Fruit fly (Drosophila melanogaster) whole organism, prepupa: ENCODE results near the gene CG33253.
A peak's percentile ranks its signal among the peaks of the same experiment; 100 is the strongest.

Experiments used
- Blimp-1 ChIP-seq: fragments of 200-800 bp; sonication (Bioruptor generic); optimal IDR thresholded peaks from 3 replicates; lab custom pipeline; 2017; ENCODE audit warnings: missing biosample characterization, missing genetic modification characterization, mild to moderate bottlenecking, moderate library complexity, missing genetic modification reagents
- CG10669 ChIP-seq: fragments of 200-800 bp; sonication (Bioruptor generic); optimal IDR thresholded peaks from 3 replicates; lab custom pipeline; 2018; ENCODE audit warnings: missing biosample characterization, mild to moderate bottlenecking, missing genetic modification characterization, moderate library complexity
- CG11294 ChIP-seq: fragments of 200-800 bp; sonication (Bioruptor generic); IDR thresholded peaks from 2 replicates; pipeline ENCODE4 v1.3.6; 2022; ENCODE audit warnings: missing biosample characterization, missing genetic modification characterization
- CG11762 ChIP-seq: fragments of 200-800 bp; sonication (Bioruptor generic); optimal IDR thresholded peaks from 3 replicates; lab custom pipeline; 2016; ENCODE audit warnings: missing biosample characterization, missing genetic modification characterization; ENCODE audit not compliant: insufficient read depth
- CG11902 ChIP-seq: fragments of 200-800 bp; sonication (Bioruptor generic); optimal IDR thresholded peaks from 3 replicates; lab custom pipeline; 2016; ENCODE audit warnings: missing biosample characterization, missing genetic modification characterization
- CG15336 ChIP-seq: fragments of 200-800 bp; sonication (Bioruptor generic); IDR thresholded peaks from 2 replicates; pipeline ENCODE4 v1.3.6; 2022; ENCODE audit warnings: missing biosample characterization, missing genetic modification characterization
- CG3032 ChIP-seq: fragments of 200-800 bp; optimal IDR thresholded peaks from 2 replicates; lab custom pipeline; 2019; ENCODE audit warnings: missing biosample characterization, mild to moderate bottlenecking, missing genetic modification characterization, moderate library complexity
- CG31627 ChIP-seq: fragments of 200-800 bp; sonication (Bioruptor generic); optimal IDR thresholded peaks from 3 replicates; lab custom pipeline; 2016; ENCODE audit warnings: missing biosample characterization, missing genetic modification characterization
- CG32006 ChIP-seq: fragments of 200-800 bp; sonication (Bioruptor generic); optimal IDR thresholded peaks from 3 replicates; lab custom pipeline; 2017; ENCODE audit warnings: missing biosample characterization, mild to moderate bottlenecking, missing genetic modification characterization
- CG3919 ChIP-seq: fragments of 200-800 bp; sonication (Bioruptor generic); optimal IDR thresholded peaks from 3 replicates; lab custom pipeline; 2016; ENCODE audit warnings: missing biosample characterization, missing genetic modification characterization
- CG4318 ChIP-seq: fragments of 200-800 bp; sonication (Bioruptor generic); optimal IDR thresholded peaks from 3 replicates; lab custom pipeline; 2017; ENCODE audit warnings: missing biosample characterization, mild to moderate bottlenecking, missing genetic modification characterization
- CG6163 ChIP-seq: fragments of 200-800 bp; sonication (Bioruptor generic); IDR thresholded peaks from 3 replicates; pipeline ENCODE4 v1.3.6; 2022; ENCODE audit warnings: missing biosample characterization, missing genetic modification characterization
- CG6276 ChIP-seq: fragments of 200-800 bp; sonication (Bioruptor generic); optimal IDR thresholded peaks from 2 replicates; lab custom pipeline; 2017; ENCODE audit warnings: missing biosample characterization, mild to moderate bottlenecking, missing genetic modification characterization
- CG6808 ChIP-seq: fragments of 200-800 bp; sonication (Bioruptor generic); optimal IDR thresholded peaks from 3 replicates; lab custom pipeline; 2017; ENCODE audit warnings: missing biosample characterization, missing genetic modification characterization, mild to moderate bottlenecking, moderate library complexity, missing genetic modification reagents
- CG7368 ChIP-seq: fragments of 200-800 bp; sonication (Bioruptor generic); optimal IDR thresholded peaks from 3 replicates; lab custom pipeline; 2016; ENCODE audit warnings: missing biosample characterization, missing genetic modification characterization
- CG8119 ChIP-seq: fragments of 200-800 bp; sonication (Bioruptor generic); IDR thresholded peaks from 3 replicates; pipeline ENCODE4 v1.3.6; 2022; ENCODE audit warnings: missing biosample characterization, missing genetic modification characterization
- CG8632 ChIP-seq: fragments of 200-800 bp; sonication (Bioruptor generic); optimal IDR thresholded peaks from 3 replicates; lab custom pipeline; 2016; ENCODE audit warnings: missing biosample characterization, missing genetic modification characterization
- CG9139 ChIP-seq: fragments of 200-800 bp; sonication (Bioruptor generic); optimal IDR thresholded peaks from 3 replicates; lab custom pipeline; 2017; ENCODE audit warnings: missing biosample characterization, mild to moderate bottlenecking, missing genetic modification characterization
- Eip75B ChIP-seq: fragments of 200-800 bp; sonication (Bioruptor generic); optimal IDR thresholded peaks from 3 replicates; lab custom pipeline; 2016; ENCODE audit warnings: missing biosample characterization, missing genetic modification characterization
- Eip78C ChIP-seq: fragments of 200-800 bp; sonication (Bioruptor generic); peaks from one replicate; lab custom pipeline; 2016; ENCODE audit warnings: missing biosample characterization, missing genetic modification characterization
- Eip93F ChIP-seq: fragments of 200-800 bp; sonication (Bioruptor generic); optimal IDR thresholded peaks from 2 replicates; lab custom pipeline; 2016; ENCODE audit warnings: missing biosample characterization, mild to moderate bottlenecking, missing genetic modification characterization
- Ets96B ChIP-seq: fragments of 200-800 bp; optimal IDR thresholded peaks from 2 replicates; lab custom pipeline; 2019; ENCODE audit warnings: missing biosample characterization, mild to moderate bottlenecking, missing genetic modification characterization, moderate library complexity
- Gug ChIP-seq: fragments of 200-800 bp; sonication (Bioruptor generic); IDR thresholded peaks from 2 replicates; pipeline ENCODE4 v1.3.6; 2022; ENCODE audit warnings: missing biosample characterization, missing genetic modification characterization
- Hr39 ChIP-seq: fragments of 200-800 bp; sonication (Bioruptor generic); optimal IDR thresholded peaks from 2 replicates; lab custom pipeline; 2016; ENCODE audit warnings: missing biosample characterization, missing genetic modification characterization
- Hr4 ChIP-seq: fragments of 200-800 bp; sonication (Bioruptor generic); optimal IDR thresholded peaks from 3 replicates; lab custom pipeline; 2016; ENCODE audit warnings: missing biosample characterization, missing genetic modification characterization
- Lpt ChIP-seq: fragments of 200-800 bp; sonication (Bioruptor generic); optimal IDR thresholded peaks from 3 replicates; lab custom pipeline; 2016; ENCODE audit warnings: missing biosample characterization, missing genetic modification characterization
- Met ChIP-seq: fragments of 200-800 bp; sonication (Bioruptor generic); optimal IDR thresholded peaks from 3 replicates; lab custom pipeline; 2016; ENCODE audit warnings: missing biosample characterization, missing genetic modification characterization
- OdsH ChIP-seq: fragments of 200-800 bp; sonication (Bioruptor generic); optimal IDR thresholded peaks from 3 replicates; lab custom pipeline; 2016; ENCODE audit warnings: missing biosample characterization, missing genetic modification characterization
- Sox102F ChIP-seq: fragments of 200-800 bp; sonication (Bioruptor generic); optimal IDR thresholded peaks from 2 replicates; lab custom pipeline; 2016; ENCODE audit warnings: missing biosample characterization, mild to moderate bottlenecking, missing genetic modification characterization
- Sox14 ChIP-seq: fragments of 200-800 bp; sonication (Bioruptor generic); optimal IDR thresholded peaks from 3 replicates; lab custom pipeline; 2016; ENCODE audit warnings: missing biosample characterization, missing genetic modification characterization
- Sox15 ChIP-seq: fragments of 200-800 bp; sonication (Bioruptor generic); optimal IDR thresholded peaks from 3 replicates; lab custom pipeline; 2016; ENCODE audit warnings: missing biosample characterization, missing genetic modification characterization
- achi ChIP-seq: fragments of 200-800 bp; sonication (Bioruptor generic); optimal IDR thresholded peaks from 3 replicates; lab custom pipeline; 2016; ENCODE audit warnings: missing biosample characterization, missing genetic modification characterization
- acj6 ChIP-seq: fragments of 200-800 bp; sonication (Bioruptor generic); optimal IDR thresholded peaks from 3 replicates; lab custom pipeline; 2016; ENCODE audit warnings: missing biosample characterization, missing genetic modification characterization
- cyc ChIP-seq: fragments of 200-800 bp; sonication (Bioruptor generic); optimal IDR thresholded peaks from 3 replicates; lab custom pipeline; 2016; ENCODE audit warnings: missing biosample characterization, missing genetic modification characterization
- dsx ChIP-seq: fragments of 200-800 bp; optimal IDR thresholded peaks from 3 replicates; lab custom pipeline; 2019; ENCODE audit warnings: missing biosample characterization, mild to moderate bottlenecking, missing genetic modification characterization, moderate library complexity; ENCODE audit not compliant: poor library complexity, severe bottlenecking
- eg ChIP-seq: fragments of 200-800 bp; sonication (Bioruptor generic); IDR thresholded peaks from 3 replicates; pipeline ENCODE4 v1.3.6; 2022; ENCODE audit warnings: missing biosample characterization, missing genetic modification characterization
- esn ChIP-seq: fragments of 200-800 bp; sonication (Bioruptor generic); optimal IDR thresholded peaks from 2 replicates; lab custom pipeline; 2016; ENCODE audit warnings: missing biosample characterization, mild to moderate bottlenecking, missing genetic modification characterization, moderate library complexity
- fd59A ChIP-seq: fragments of 200-800 bp; sonication (Bioruptor generic); optimal IDR thresholded peaks from 2 replicates; lab custom pipeline; 2017; ENCODE audit warnings: missing biosample characterization, mild to moderate bottlenecking, missing genetic modification characterization, missing genetic modification reagents
- fd85E ChIP-seq: fragments of 200-800 bp; sonication (Bioruptor generic); optimal IDR thresholded peaks from 3 replicates; lab custom pipeline; 2016; ENCODE audit warnings: missing biosample characterization, missing genetic modification characterization
- fkh ChIP-seq: fragments of 200-800 bp; sonication (Bioruptor generic); optimal IDR thresholded peaks from 3 replicates; lab custom pipeline; 2017; ENCODE audit warnings: missing biosample characterization, mild to moderate bottlenecking, missing genetic modification characterization, moderate library complexity
- net ChIP-seq: fragments of 200-800 bp; sonication (Bioruptor generic); optimal IDR thresholded peaks from 3 replicates; lab custom pipeline; 2016; ENCODE audit warnings: missing biosample characterization, missing genetic modification characterization
- pdm3 ChIP-seq: fragments of 200-800 bp; sonication (Bioruptor generic); optimal IDR thresholded peaks from 3 replicates; lab custom pipeline; 2016; ENCODE audit warnings: missing biosample characterization, missing genetic modification characterization
- spab ChIP-seq: fragments of 200-800 bp; sonication (Bioruptor generic); optimal IDR thresholded peaks from 2 replicates; lab custom pipeline; 2017; ENCODE audit warnings: missing biosample characterization, mild to moderate bottlenecking, missing genetic modification characterization, missing genetic modification reagents
- ss ChIP-seq, 2 experiments: fragments of 200-800 bp; sonication (Bioruptor generic); optimal IDR thresholded peaks; 2 replicates in 1 of 2; 3 replicates in 1 of 2; lab custom pipeline; 2017 to 2018; ENCODE audit warnings: mild to moderate bottlenecking in 2 of 2, missing biosample characterization in 2 of 2, missing genetic modification characterization in 2 of 2, moderate library complexity in 1 of 2
- svp ChIP-seq: fragments of 200-800 bp; sonication (Bioruptor generic); peaks from one replicate; lab custom pipeline; 2016; ENCODE audit warnings: missing biosample characterization, missing genetic modification characterization
- vri ChIP-seq: fragments of 200-800 bp; sonication (Bioruptor generic); optimal IDR thresholded peaks from 3 replicates; lab custom pipeline; 2016; ENCODE audit warnings: missing biosample characterization, mild to moderate bottlenecking, missing genetic modification characterization

Gene CG33253

dm6 chrX:19154998-19155397, 28.2 kb upstream of the CG33253 start (continued):
- peak; percentile 96 for TF ChIP-seq CG7368 (GFP tag; lab: Kevin White, UChicago)
- peak; percentile 91 for TF ChIP-seq CG11762 (GFP tag; lab: Kevin White, UChicago)
- TF ChIP-seq Sox102F (GFP tag; lab: Kevin White, UChicago), result peak; percentile 96
- peak; percentile 81 to 89 for TF ChIP-seq ss (GFP tag; optimal IDR thresholded peaks at IDR 0.05; lab: Kevin White, UChicago)
- TF ChIP-seq fkh (GFP tag; lab: Kevin White, UChicago), result peak; percentile 50
- TF ChIP-seq spab (GFP tag; lab: Kevin White, UChicago), result peak; percentile 82
- peak; percentile 94 for TF ChIP-seq CG31627
- TF ChIP-seq fd59A (GFP tag; lab: Kevin White, UChicago), result peak; percentile 83
- TF ChIP-seq pdm3, result peak; percentile 95
- peak; percentile 97 for TF ChIP-seq Eip75B (GFP tag; lab: Kevin White, UChicago)
- peak; percentile 93 for TF ChIP-seq acj6 (GFP tag; lab: Kevin White, UChicago)
- TF ChIP-seq Met (GFP tag; lab: Kevin White, UChicago), result peak; percentile 96
- peak; percentile 92 for TF ChIP-seq CG4318 (GFP tag; lab: Kevin White, UChicago)
- peak; percentile 92 for TF ChIP-seq Lpt (GFP tag; lab: Kevin White, UChicago)
- TF ChIP-seq CG3919 (GFP tag; lab: Kevin White, UChicago), result peak; percentile 96
- peak; percentile 78 for TF ChIP-seq fd85E (GFP tag; lab: Kevin White, UChicago)
- TF ChIP-seq eg (GFP tag; lab: Robert Waterston, UW), result peak; percentile 94

DNA sequence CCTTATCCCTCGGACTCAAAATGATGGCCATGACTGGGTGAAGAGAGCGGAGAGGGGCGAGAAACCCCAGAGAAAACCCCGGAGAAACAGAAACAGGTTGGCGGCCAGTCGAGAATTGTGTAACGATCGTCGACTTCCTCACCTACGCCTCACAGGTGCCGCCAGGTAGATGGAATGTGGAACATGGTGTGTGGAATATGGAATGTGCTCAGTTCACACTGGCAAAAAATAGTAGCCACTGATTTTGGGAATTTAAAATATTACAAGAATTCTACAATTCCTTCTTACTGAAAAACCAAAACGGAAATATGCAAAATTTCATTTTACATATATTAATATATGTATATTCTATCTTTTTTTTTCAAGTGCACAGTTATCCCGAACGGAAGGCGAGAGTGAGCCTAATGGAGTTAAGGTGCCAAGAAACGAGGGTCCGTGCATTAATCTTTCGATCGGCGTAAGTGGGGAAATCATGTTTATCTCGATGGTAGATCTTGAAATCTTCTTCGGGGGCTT, 27.2 kb upstream of the CG33253 start:
- TF ChIP-seq fd59A (GFP tag; lab: Kevin White, UChicago), result peak; percentile 81
- TF ChIP-seq CG11294, result 0 out of 2 replicates have a peak, but pooled peaks have one; percentile 63
- peak; percentile 82 for TF ChIP-seq CG15336
- peak; percentile 87 for TF ChIP-seq CG3032 (tag; lab: Kevin White, UChicago)
- peak; percentile 89 for TF ChIP-seq Ets96B
- peak; percentile 83 for TF ChIP-seq CG9139 (GFP tag; lab: Kevin White, UChicago)
- peak; percentile 63 for TF ChIP-seq Eip93F (GFP tag; lab: Kevin White, UChicago)
- peak; percentile 92 for TF ChIP-seq Eip78C (GFP tag; lab: Kevin White, UChicago)
- TF ChIP-seq achi (GFP tag; lab: Kevin White, UChicago), result peak; percentile 89
- peak; percentile 64 for TF ChIP-seq Hr39 (GFP tag; lab: Kevin White, UChicago)
- TF ChIP-seq Met (GFP tag; lab: Kevin White, UChicago), result peak; percentile 85
- peak; percentile 87 to 92 for TF ChIP-seq ss (GFP tag; optimal IDR thresholded peaks at IDR 0.05; lab: Kevin White, UChicago)
- TF ChIP-seq CG6163, result peak; percentile 94
- peak; percentile 73 for TF ChIP-seq Sox14 (GFP tag; lab: Kevin White, UChicago)
- TF ChIP-seq Hr4 (GFP tag; lab: Kevin White, UChicago), result peak; percentile 48
- TF ChIP-seq CG10669, result peak; percentile 88
- TF ChIP-seq CG8632 (GFP tag; lab: Kevin White, UChicago), result peak; percentile 90
- TF ChIP-seq CG7368 (GFP tag; lab: Kevin White, UChicago), result peak; percentile 84
- TF ChIP-seq CG11902 (GFP tag; lab: Kevin White, UChicago), result peak; percentile 73
- peak; percentile 85 for TF ChIP-seq Eip75B (GFP tag; lab: Kevin White, UChicago)
- peak; percentile 87 for TF ChIP-seq eg (GFP tag; lab: Robert Waterston, UW)
- peak; percentile 91 for TF ChIP-seq vri (GFP tag; lab: Kevin White, UChicago)
- peak; percentile 45 for TF ChIP-seq CG4318 (GFP tag; lab: Kevin White, UChicago)
- peak; percentile 80 for TF ChIP-seq CG32006 (GFP tag; lab: Kevin White, UChicago)
- peak; percentile 84 for TF ChIP-seq Sox102F (GFP tag; lab: Kevin White, UChicago)
- peak; percentile 91 for TF ChIP-seq svp (GFP tag; lab: Kevin White, UChicago)
- peak; percentile 91 for TF ChIP-seq Blimp-1 (GFP tag; lab: Kevin White, UChicago)
- TF ChIP-seq Sox15 (GFP tag; lab: Kevin White, UChicago), result peak; percentile 61
- TF ChIP-seq CG6808, result peak; percentile 89
- peak; percentile 80 for TF ChIP-seq CG8119 (GFP tag; lab: Robert Waterston, UW)
- peak; percentile 64 for TF ChIP-seq CG31627
- TF ChIP-seq net (GFP tag; lab: Kevin White, UChicago), result peak; percentile 84
- TF ChIP-seq OdsH (GFP tag; lab: Kevin White, UChicago), result peak; percentile 86
- peak; percentile 76 for TF ChIP-seq Gug
- peak; percentile 68 for TF ChIP-seq CG6276
- peak; percentile 86 for TF ChIP-seq esn (GFP tag; lab: Kevin White, UChicago)
- no peak for TF ChIP-seq fkh (GFP tag; lab: Kevin White, UChicago)
- peak; percentile 43 for TF ChIP-seq fd85E (GFP tag; lab: Kevin White, UChicago)
- peak; percentile 83 for TF ChIP-seq dsx (GFP tag; lab: Kevin White, UChicago)
- peak; percentile 78 for TF ChIP-seq Lpt (GFP tag; lab: Kevin White, UChicago)
- peak; percentile 75 for TF ChIP-seq cyc (GFP tag; lab: Kevin White, UChicago)
